Fruit fly (Drosophila melanogaster): ENCODE measurements around the gene CG8475.

Gene CG8475

DNA sequence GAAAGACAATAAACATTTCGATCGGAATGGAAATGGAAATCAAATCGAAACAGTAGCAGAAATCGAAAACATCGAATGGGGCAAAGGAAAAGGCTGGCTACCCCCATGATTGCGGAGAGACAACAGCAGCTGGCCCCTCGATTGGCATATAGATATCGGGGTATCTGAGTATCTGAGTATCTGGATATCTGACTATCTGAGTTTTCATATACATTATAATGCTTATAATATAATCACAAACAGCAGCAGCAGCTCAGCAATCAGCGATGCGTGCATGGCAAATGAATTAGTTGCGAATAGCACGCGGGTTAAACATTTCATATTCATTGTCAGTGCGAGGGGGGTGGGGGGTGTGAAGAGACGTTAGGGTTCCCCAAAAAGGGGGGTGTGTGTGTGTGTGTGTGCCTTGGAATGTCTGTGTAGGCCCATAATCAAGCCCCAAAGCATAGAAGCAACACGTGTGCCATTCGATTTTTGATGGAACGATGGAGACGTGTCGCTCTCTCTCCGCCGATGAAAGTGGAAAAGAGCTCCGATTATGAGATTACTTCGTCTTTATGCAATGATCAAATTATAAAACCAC, 26.0 kb downstream of the CG8475 start:
- TF ChIP-seq CG8478 (optimal IDR thresholded peaks at IDR 0.05) (no peak), CTCF (optimal IDR thresholded peaks at IDR 0.05) (no peak)

DNA sequence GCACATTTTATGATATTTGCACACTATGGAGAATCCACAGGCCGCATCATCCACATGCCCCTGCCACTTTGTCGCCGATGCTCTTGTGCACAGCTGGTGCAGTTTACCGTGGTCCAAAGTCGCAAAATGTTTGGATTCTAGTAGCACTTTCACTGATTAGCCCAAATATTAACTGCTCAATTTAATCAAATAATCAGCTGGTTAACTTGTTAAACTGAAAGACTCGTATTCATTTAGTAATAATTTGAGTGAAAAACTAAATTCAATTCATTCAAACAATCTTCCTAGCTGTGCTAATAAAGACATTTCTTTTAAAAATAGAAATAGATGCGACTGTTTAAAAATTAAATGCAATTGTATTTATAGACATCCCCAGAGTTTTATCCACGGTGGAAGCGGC, 28.6 kb downstream of the CG8475 start:
- TF ChIP-seq CG8478 (optimal IDR thresholded peaks at IDR 0.05) (no peak), CTCF (optimal IDR thresholded peaks at IDR 0.05) (no peak)

DNA sequence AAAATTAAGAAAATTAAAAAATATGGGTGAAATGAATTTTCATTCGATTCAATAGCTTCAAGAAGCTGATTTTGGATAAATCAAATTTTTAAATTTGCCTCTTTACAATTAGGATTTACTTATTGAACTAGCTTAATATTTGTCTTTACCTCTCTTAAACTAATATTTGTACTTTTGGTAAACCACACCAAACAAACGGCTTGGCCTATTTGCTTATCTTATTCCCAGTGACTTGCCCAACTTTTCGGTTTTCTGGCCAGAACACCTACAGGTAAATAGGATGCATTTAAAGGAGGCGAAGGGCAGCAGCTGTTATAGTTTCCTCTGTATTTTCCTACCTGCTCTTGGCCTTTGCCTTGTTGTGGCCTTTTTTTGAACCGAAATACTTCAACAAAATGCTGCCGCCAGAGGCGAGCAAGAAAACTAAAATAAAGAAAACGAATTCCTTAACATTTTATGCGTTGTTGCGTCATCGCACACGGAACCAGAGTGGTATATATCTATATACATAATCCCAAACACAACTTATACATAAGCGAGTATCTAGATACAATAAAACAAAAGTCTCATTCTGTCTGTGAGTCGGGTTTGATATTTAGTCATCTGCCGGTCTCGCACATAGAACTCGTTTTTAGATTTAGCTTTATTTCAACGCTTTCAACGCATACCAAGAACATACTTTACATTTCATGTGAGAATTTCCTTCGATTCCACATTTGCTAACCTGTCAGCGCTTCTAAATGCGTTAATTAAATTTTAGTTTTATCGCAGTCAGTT, 30.7 kb downstream of the CG8475 start:
- TF ChIP-seq CG8478 (optimal IDR thresholded peaks at IDR 0.05) (no peak), CTCF (optimal IDR thresholded peaks at IDR 0.05) (no peak)

DNA sequence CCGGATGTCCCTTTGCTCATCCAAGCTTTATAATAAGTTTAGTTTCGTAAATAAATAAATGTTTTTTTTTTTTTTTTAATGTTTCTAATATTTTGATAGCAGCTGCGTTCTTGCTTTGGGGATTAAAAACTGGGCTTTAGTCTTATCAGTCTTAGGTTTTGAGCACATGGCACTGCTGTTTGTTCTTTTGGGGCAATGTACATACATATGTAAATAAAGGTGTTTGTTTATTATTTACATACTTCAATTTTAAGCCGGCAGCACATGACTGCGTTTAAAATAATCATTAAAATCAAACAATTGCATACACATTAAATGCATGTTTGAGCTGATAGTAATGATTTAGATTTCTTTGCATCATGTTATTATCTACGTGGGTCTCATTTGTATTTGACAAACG, 32.5 kb downstream of the CG8475 start:
- TF ChIP-seq CTCF (optimal IDR thresholded peaks at IDR 0.05) (no peak), CG8478 (optimal IDR thresholded peaks at IDR 0.05) (no peak)

DNA sequence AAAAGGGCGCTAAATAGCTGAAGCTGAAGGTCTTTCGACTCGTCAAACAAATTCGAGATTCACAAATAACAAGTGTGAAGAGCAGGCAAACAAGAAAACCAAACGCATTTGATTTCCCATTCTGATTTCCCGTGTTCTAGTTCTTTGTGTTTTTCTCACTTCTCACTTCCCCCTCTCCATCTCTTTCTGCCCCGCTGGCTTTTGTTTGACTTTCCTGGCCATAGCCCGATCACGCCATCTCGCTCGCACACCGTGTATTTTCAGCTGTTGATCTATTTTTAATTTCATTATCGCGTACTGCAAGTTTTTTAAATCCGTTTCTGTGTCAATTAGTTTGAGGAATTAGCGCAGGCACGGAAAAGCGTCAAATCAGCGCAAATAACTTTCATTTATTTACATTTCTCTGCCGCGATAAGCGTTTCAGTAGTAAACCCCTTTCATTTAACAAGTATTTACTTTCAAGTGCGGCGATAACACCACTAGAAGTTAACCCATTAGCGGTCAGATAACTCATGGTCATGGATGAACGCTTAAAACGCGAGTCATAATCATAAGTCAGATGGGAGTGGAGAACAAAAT, 33.0 kb downstream of the CG8475 start:
- TF ChIP-seq CG8478 (optimal IDR thresholded peaks at IDR 0.05) (no peak), CTCF (optimal IDR thresholded peaks at IDR 0.05) (no peak)

DNA sequence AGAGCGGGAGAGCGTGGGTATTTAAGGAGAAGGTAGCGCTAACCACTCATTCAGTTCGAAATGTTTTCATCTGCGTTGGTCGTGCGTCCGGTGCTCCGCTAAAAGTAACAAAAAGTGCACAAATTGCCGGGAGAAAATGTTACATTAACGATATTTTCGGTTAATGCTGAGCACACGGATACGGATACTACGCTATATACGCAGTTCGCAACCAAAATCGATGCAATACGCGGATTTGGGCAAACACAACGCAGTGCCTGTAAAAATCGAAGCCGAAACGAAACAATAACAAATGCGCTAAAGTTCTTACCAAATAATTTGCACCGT, 33.7 kb downstream of the CG8475 start, which contains the start of gene Piezo:
Gene Piezo, plus strand, starts transcription at position 49 of the 327 bp plus-strand sequence.
- TF ChIP-seq CG8478 (optimal IDR thresholded peaks at IDR 0.05) (no peak), CTCF (optimal IDR thresholded peaks at IDR 0.05) (no peak)

DNA sequence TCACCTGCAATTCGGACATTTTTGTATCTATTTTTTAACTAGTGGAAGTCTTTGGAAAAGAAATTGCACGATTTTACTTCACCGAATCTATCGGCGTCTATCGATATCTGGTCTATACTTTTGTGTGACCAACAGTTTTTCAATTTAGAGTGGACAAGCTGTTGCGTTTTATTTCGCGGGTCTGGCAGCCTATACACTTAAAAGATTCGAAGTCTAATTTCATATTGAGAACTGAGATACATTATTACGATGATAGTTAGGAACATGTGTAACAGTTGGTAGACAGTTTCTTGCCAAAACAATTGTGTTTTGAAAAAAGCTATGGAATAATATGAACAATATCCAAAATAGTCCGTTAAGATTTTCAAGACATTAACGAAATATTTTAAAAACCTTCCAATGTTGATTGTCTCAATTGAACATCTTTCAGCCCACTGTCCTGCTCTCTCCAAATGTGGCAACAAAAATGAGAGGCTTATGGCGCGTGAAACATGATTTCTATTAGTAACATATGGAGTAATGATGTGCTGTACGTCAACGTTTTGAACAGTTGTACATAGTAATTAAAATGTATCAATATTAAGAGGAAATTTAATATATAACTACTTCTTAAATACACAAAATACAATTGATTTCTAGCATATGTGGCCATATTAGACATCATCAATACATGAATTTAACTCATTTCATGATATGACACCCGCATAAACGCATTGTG, 34.3 kb downstream of the CG8475 start, which contains the start of gene Acbp1:
Gene Acbp1, minus strand, starts transcription at position 146 of the 718 bp plus-strand sequence.
- TF ChIP-seq CTCF (optimal IDR thresholded peaks at IDR 0.05) (no peak), CG8478 (optimal IDR thresholded peaks at IDR 0.05) (no peak)

DNA sequence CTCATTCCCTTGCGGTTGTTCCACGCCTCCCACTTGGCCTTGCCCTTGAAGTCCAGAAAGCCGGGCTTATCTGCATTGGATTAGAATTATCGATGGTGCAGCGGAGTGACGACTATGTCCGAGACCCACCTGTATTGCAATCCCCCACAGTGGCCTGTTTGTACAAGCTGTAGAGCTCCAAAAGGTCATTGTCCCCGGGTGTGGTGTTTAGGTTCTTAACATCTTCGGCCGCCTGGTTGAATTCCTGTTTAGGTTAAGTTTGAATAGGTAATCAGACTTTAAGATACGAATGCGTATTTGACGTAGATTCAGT, 34.8 kb downstream of the CG8475 start:
- TF ChIP-seq CTCF (optimal IDR thresholded peaks at IDR 0.05): no peak
- TF ChIP-seq CG8478 (optimal IDR thresholded peaks at IDR 0.05): no peak

DNA sequence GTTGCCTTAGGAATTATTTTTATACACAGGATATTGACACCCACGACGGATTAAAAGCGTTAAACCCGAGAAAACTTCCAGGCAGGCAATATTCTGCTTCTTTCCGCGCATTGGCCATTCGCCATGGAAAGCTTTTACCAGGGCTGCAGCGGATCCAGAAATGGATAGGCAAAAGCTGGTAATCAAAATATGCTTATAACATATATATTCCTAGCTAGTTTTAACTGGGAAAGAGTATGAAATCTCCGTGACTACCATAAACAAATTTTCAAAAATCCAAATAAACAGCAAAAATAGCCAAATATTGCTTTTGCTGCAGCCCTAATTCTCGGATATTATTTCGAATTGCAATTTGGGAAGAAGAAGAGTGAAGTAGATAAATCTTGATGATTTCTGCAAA, 37.2 kb downstream of the CG8475 start, which contains the start of the genes PAPLA1 and Rbsn-5:
Gene PAPLA1, minus strand, starts transcription at position 141 of the 400 bp plus-strand sequence.
Gene Rbsn-5, plus strand, starts transcription at position 335 of the 400 bp plus-strand sequence.
- TF ChIP-seq CTCF (optimal IDR thresholded peaks at IDR 0.05): no peak
- TF ChIP-seq CG8478 (optimal IDR thresholded peaks at IDR 0.05): no peak

DNA sequence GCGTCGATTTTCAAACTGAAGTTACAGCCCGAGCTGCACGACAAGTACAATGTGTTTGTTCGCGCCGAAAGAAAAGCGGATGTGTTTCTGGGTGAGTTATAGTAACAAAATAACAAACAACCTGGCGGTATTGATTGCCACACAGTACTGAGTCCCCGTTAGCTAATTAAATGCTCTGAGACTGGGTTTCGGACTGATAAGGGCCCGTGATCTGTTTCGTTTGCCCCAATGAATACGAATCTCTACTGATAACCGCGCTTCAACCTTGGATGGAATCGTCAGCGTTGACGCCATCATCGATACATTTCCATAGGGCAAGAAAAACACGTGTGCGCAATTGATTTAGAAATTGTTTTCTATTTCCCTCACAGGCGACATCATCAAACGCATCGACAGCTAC, 39.6 kb downstream of the CG8475 start:
- TF ChIP-seq CG8478 (optimal IDR thresholded peaks at IDR 0.05) (no peak), CTCF (optimal IDR thresholded peaks at IDR 0.05) (no peak)

DNA sequence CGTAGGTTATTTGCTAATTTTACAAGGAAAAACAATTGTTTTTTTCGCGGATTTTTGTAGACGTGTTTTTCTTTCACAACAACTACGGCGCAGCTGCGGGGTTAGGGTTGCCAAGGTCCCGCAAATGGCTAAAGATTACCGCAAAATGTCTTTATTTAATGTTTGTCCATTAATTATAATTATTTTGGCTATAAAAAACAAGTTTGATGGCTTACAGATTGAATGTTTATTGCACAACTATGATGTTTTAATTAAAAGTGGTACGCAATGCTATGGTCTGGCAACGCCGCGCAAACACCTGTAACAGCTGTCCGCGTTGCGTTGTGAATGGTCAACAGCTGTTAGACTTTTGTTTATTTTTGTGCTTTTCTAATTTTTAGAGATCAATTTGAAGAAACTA, 40.0 kb downstream of the CG8475 start:
- TF ChIP-seq CG8478 (optimal IDR thresholded peaks at IDR 0.05): no peak
- no peak for TF ChIP-seq CTCF (optimal IDR thresholded peaks at IDR 0.05)

DNA sequence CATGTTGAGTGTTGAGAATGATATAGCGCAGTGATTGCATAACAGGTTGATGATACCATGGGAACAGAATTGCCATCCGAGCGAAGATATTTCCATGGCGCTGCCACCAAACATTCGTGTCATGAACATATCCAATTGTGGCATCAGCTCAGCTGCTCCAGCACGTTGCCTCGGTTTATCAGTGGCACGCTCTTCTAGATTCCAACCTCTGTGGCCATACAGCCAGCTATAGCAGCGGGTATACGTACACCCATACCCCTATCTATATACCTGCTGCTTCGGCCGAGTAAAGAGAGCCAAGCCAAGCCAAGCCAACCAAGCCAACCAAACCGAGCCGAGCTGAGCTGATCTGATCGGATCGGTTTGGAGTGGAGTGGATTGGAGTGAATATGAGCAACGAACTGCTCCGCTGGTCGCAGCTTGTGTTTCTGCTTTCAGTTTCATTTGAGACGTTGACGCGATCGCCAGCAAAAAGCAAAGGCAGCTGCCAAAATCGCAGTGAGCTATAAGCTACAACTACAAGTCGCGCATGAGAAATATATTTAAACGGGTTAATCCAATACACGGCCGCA, 48.1 kb downstream of the CG8475 start:
- TF ChIP-seq CG8478 (optimal IDR thresholded peaks at IDR 0.05): no peak
- no peak for TF ChIP-seq CTCF (optimal IDR thresholded peaks at IDR 0.05)

DNA sequence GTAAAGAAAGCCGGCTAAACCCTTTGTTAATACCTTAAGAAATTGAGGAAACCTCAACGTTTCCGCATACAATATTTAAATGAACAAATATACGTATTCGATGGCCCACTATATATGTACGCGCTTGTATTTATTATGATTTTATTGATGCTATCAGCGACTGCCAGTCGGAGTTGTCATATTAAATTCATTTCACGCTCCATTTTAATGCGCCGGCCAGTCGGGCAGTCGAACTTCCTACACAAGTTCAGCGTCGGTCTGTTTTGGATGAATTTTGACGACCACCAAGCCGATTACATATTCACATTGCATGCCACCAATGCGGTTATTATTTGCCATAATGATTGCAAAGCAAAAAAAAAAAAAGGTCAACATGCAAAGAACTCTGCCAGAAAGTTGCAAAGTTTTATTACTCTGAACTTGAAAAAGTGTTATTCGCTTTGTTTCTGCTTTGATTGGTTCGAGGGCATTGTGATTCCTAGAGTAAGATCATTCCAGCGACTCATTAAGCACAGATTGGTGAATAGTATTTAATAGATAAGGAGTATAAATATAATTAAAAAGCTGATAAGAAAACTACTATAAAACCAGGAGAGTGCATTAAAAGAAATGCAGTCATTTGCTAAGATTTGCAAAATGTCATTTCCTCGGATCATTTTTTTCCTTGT, 49.6 kb downstream of the CG8475 start, which contains the start of gene CG31606:
Gene CG31606, plus strand, starts transcription at position 618 of the 668 bp plus-strand sequence.
- TF ChIP-seq CG8478 (optimal IDR thresholded peaks at IDR 0.05) (no peak), CTCF (optimal IDR thresholded peaks at IDR 0.05) (no peak)

DNA sequence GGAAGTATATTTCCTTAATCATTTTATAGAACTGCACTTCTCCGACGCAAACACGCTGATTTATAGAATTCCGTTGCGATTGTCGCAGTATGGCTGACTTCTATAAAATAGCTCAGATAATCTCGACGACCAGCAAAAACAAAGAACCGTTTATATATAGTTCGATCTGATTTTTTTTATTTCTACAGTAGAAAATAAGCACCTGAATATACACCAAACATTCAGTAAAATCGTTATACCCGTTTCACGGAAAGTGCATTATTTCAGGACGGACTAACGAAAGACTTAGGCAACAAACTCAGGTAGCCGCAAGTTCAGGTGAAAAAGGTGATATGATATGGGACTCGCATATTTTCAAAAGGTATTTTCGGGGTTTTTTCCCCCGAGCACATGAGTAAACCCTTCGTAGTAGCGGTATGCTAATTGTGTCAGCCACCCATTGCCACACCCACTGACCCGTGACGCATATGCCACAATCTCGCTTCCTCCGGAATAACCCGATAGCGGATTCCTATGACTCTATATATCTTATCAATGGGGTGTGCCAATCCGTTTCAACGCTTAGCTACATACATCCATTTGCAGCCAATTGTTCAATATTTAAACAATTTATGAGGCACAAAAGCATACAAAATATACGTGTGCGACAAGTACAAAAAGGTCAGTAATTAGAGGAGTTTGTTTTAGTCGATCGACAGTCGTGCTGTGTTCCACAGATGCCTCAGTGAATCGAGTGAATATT, 51.5 kb downstream of the CG8475 start, which contains the start of the genes CG42763 and CG43394:
Gene CG42763, minus strand, starts transcription at position 41 of the 742 bp plus-strand sequence.
Gene CG43394, plus strand, starts transcription at position 692 of the 742 bp plus-strand sequence.
- TF ChIP-seq CG8478 (optimal IDR thresholded peaks at IDR 0.05) (no peak), CTCF (optimal IDR thresholded peaks at IDR 0.05) (no peak)

Measured in S2 (cell line).